In the genomic region with DNA sequence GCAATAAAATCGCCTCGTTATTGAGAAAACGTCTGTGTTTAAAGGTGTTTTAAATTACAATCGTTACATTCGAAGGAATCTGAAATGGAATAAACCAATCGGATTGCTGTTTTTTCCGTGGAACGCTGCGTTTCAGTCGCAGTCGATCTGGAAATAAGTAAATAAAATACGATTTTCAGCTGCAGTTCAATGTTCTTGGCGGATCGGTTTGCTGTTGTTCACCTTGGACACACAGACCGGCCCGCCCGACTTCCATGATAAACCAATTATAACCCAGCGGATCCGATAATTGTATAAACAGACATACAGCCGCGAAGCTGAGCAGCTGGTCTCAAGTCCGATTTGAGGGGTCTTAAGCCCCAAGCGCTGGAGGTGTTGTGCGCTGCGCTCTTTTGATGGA, we compare ENCODE assay signal across 2 fruit fly cellular contexts.
TF ChIP-seq lines count a peak whose summit lies in the region.

No protein-coding gene starts in this region.

TF ChIP-seq in whole organism, prepupa, 60 proteins besides CTCF, POLR2A, EP300 and RAD21:
- no peak for TF ChIP-seq pdm3 (GFP tag; optimal IDR thresholded peaks at IDR 0.05; lab: Kevin White, UChicago)
- TF ChIP-seq svp (GFP tag; lab: Kevin White, UChicago), result peak; percentile 58

TF ChIP-seq in whole organism, pupa, 21 proteins besides CTCF, POLR2A, EP300 and RAD21:
- TF ChIP-seq fd96Ca (GFP tag; IDR thresholded peaks at IDR 0.05; lab: Robert Waterston, UW) (no peak), EcR (GFP tag; optimal IDR thresholded peaks at IDR 0.05; lab: Kevin White, UChicago) (peak; percentile 71), CG15710 (tag; optimal IDR thresholded peaks at IDR 0.05; lab: Kevin White, UChicago) (no peak), rn (GFP tag; IDR thresholded peaks at IDR 0.05; lab: Robert Waterston, UW) (no peak), gl (tag; optimal IDR thresholded peaks at IDR 0.05; lab: Kevin White, UChicago) (no peak)
TF ChIP-seq in whole organism, pupa: peak in this region for 1.
